Fruit fly (Drosophila melanogaster) whole organism, embryonic: ENCODE measurements around the gene CG12010.

ENCODE experiments used
- Atf6 ChIP-seq: fragments of 200-800 bp; sonication (Bioruptor generic); IDR thresholded peaks from 2 replicates; pipeline ENCODE4 v1.3.6; 2022; ENCODE audit warnings: missing biosample characterization, missing genetic modification characterization
- Blimp-1 ChIP-seq: fragments of 200-800 bp; sonication (Bioruptor generic); optimal IDR thresholded peaks from 3 replicates; lab custom pipeline; 2018; ENCODE audit warnings: missing biosample characterization, missing genetic modification characterization, mild to moderate bottlenecking, moderate library complexity, missing genetic modification reagents
- CG10543 ChIP-seq: fragments of 200-800 bp; sonication (Bioruptor generic); optimal IDR thresholded peaks from 3 replicates; lab custom pipeline; 2017; ENCODE audit warnings: missing biosample characterization, mild to moderate bottlenecking, missing genetic modification characterization, moderate library complexity
- CG10654 ChIP-seq: fragments of 200-800 bp; sonication (Bioruptor generic); optimal IDR thresholded peaks from 2 replicates; lab custom pipeline; 2016; ENCODE audit warnings: missing biosample characterization, missing genetic modification characterization
- CG11247 ChIP-seq: fragments of 200-800 bp; sonication (Bioruptor generic); IDR thresholded peaks from 2 replicates; pipeline ENCODE4 v1.3.6; 2022; ENCODE audit warnings: missing biosample characterization, missing genetic modification characterization
- CG12155 ChIP-seq: fragments of 200-800 bp; sonication (Bioruptor generic); optimal IDR thresholded peaks from 3 replicates; lab custom pipeline; 2016; ENCODE audit warnings: missing biosample characterization, missing genetic modification characterization
- CG12744 ChIP-seq: fragments of 200-800 bp; sonication (Bioruptor generic); optimal IDR thresholded peaks from 2 replicates; lab custom pipeline; 2016; ENCODE audit warnings: missing biosample characterization, missing genetic modification characterization
- CG14965 ChIP-seq: fragments of 200-800 bp; sonication (Bioruptor generic); optimal IDR thresholded peaks from 2 replicates; lab custom pipeline; 2016; ENCODE audit warnings: missing biosample characterization, missing genetic modification characterization, borderline replicate concordance
- CG16779 ChIP-seq: fragments of 200-800 bp; sonication (Bioruptor generic); IDR thresholded peaks from 2 replicates; pipeline ENCODE4 v1.3.6; 2022; ENCODE audit warnings: missing biosample characterization, missing genetic modification characterization
- CG18011 ChIP-seq: fragments of 200-800 bp; sonication (Bioruptor generic); optimal IDR thresholded peaks from 2 replicates; lab custom pipeline; 2017; ENCODE audit warnings: missing biosample characterization, missing genetic modification characterization, mild to moderate bottlenecking, moderate library complexity, missing genotype
- CG1832 ChIP-seq: fragments of 200-800 bp; sonication (Bioruptor generic); optimal IDR thresholded peaks from 2 replicates; lab custom pipeline; 2017; ENCODE audit warnings: missing biosample characterization, mild to moderate bottlenecking, missing genetic modification characterization, inconsistent platforms
- CG18619 ChIP-seq: fragments of 200-800 bp; sonication (Bioruptor generic); optimal IDR thresholded peaks from 3 replicates; lab custom pipeline; 2017; ENCODE audit warnings: missing biosample characterization, mild to moderate bottlenecking, missing genetic modification characterization
- CG3995 ChIP-seq: fragments of 200-800 bp; sonication (Bioruptor generic); optimal IDR thresholded peaks from 3 replicates; lab custom pipeline; 2016; ENCODE audit warnings: missing biosample characterization, missing genetic modification characterization
- CG4282 ChIP-seq: fragments of 200-800 bp; sonication (Bioruptor generic); optimal IDR thresholded peaks from 2 replicates; lab custom pipeline; 2016; ENCODE audit warnings: missing biosample characterization, missing genetic modification characterization
- CG4328 ChIP-seq: fragments of 200-800 bp; sonication (Bioruptor generic); optimal IDR thresholded peaks from 3 replicates; lab custom pipeline; 2017; ENCODE audit warnings: missing biosample characterization, missing genetic modification reagents, missing genetic modification characterization
- CG4854 ChIP-seq: fragments of 200-800 bp; sonication (Bioruptor generic); optimal IDR thresholded peaks from 2 replicates; lab custom pipeline; 2016; ENCODE audit warnings: missing biosample characterization, missing genetic modification characterization, inconsistent platforms
- CG6175 ChIP-seq: fragments of 200-800 bp; sonication (Bioruptor generic); IDR thresholded peaks from 3 replicates; pipeline ENCODE4 v1.3.6; 2022; ENCODE audit warnings: missing biosample characterization, missing genetic modification characterization
- D ChIP-seq, 2 experiments: fragments of 200-800 bp in 1 of 2; fragments of >200 bp in 1 of 2; sonication (Bioruptor generic) in 1 of 2; optimal IDR thresholded peaks; 2 replicates in 1 of 2; 3 replicates in 1 of 2; lab custom pipeline; 2017; ENCODE audit warnings: mild to moderate bottlenecking in 1 of 2, missing biosample characterization in 1 of 2, missing genetic modification characterization in 1 of 2, missing genetic modification reagents in 1 of 2
- Dip3 ChIP-seq: fragments of 200-800 bp; sonication (Bioruptor generic); optimal IDR thresholded peaks from 3 replicates; lab custom pipeline; 2016; ENCODE audit warnings: missing biosample characterization, missing genetic modification characterization
- E2f1 ChIP-seq: fragments of 200-800 bp; sonication (Bioruptor generic); IDR thresholded peaks from 2 replicates; pipeline ENCODE4 v1.3.6; 2022; ENCODE audit warnings: missing biosample characterization, missing genetic modification characterization
- HLH54F ChIP-seq: fragments of 200-800 bp; sonication (Bioruptor generic); optimal IDR thresholded peaks from 3 replicates; lab custom pipeline; 2016; ENCODE audit warnings: missing biosample characterization, missing genetic modification characterization
- Kr ChIP-seq: fragments of 200-800 bp; sonication (Bioruptor generic); optimal IDR thresholded peaks from 2 replicates; lab custom pipeline; 2017; ENCODE audit warnings: missing biosample characterization, mild to moderate bottlenecking, missing genetic modification characterization
- Mes4 ChIP-seq: fragments of 200-800 bp; sonication (Bioruptor generic); optimal IDR thresholded peaks from 2 replicates; lab custom pipeline; 2016; ENCODE audit warnings: missing biosample characterization, missing genetic modification characterization
- NC2β ChIP-seq: fragments of 200-800 bp; sonication (Bioruptor generic); optimal IDR thresholded peaks from 2 replicates; lab custom pipeline; 2016; ENCODE audit warnings: missing biosample characterization, missing genetic modification characterization
- Ptx1 ChIP-seq: fragments of 200-800 bp; sonication (Bioruptor generic); IDR thresholded peaks from 2 replicates; pipeline ENCODE4 v1.3.6; 2022; ENCODE audit warnings: missing biosample characterization, missing genetic modification characterization
- Scr ChIP-seq: fragments of 200-800 bp; sonication (Bioruptor generic); IDR thresholded peaks from 2 replicates; pipeline ENCODE4 v1.3.6; 2022; ENCODE audit warnings: missing biosample characterization, missing genetic modification characterization; ENCODE audit not compliant: partially characterized antibody
- Sin3A ChIP-seq: fragments of >200 bp; optimal IDR thresholded peaks from 2 replicates; lab custom pipeline; 2018
- amos ChIP-seq: fragments of 200-800 bp; sonication (Bioruptor generic); IDR thresholded peaks from 2 replicates; pipeline ENCODE4 v1.3.6; 2022; ENCODE audit warnings: missing biosample characterization, missing genetic modification characterization; ENCODE audit not compliant: partially characterized antibody
- bcd ChIP-seq: fragments of 200-800 bp; sonication (Bioruptor generic); optimal IDR thresholded peaks from 2 replicates; lab custom pipeline; 2017; ENCODE audit warnings: missing biosample characterization, mild to moderate bottlenecking, missing genetic modification characterization
- cg ChIP-seq: fragments of 200-800 bp; sonication (Bioruptor generic); optimal IDR thresholded peaks from 3 replicates; lab custom pipeline; 2019; ENCODE audit warnings: missing biosample characterization, mild to moderate bottlenecking, missing genetic modification characterization, moderate library complexity
- ci ChIP-seq: fragments of 200-800 bp; sonication (Bioruptor generic); IDR thresholded peaks from 3 replicates; pipeline ENCODE4 v1.3.6; 2022; ENCODE audit warnings: missing biosample characterization, missing genetic modification characterization
- crc ChIP-seq: fragments of 200-800 bp; sonication (Bioruptor generic); optimal IDR thresholded peaks from 2 replicates; lab custom pipeline; 2016; ENCODE audit warnings: missing biosample characterization, missing genetic modification characterization
- dan ChIP-seq: fragments of 200-800 bp; sonication (Bioruptor generic); IDR thresholded peaks from 2 replicates; pipeline ENCODE4 v1.3.6; 2022; ENCODE audit warnings: missing biosample characterization, missing genetic modification characterization
- fd102C ChIP-seq: fragments of 200-800 bp; sonication (Bioruptor generic); optimal IDR thresholded peaks from 2 replicates; lab custom pipeline; 2018; ENCODE audit warnings: missing biosample characterization, mild to moderate bottlenecking, missing genetic modification characterization, moderate library complexity
- fd64A ChIP-seq: fragments of 200-800 bp; sonication (Bioruptor generic); optimal IDR thresholded peaks from 3 replicates; lab custom pipeline; 2018; ENCODE audit warnings: missing biosample characterization, mild to moderate bottlenecking, missing genetic modification characterization
- fru ChIP-seq: fragments of >200 bp; optimal IDR thresholded peaks from 2 replicates; lab custom pipeline; 2017
- gsb-n ChIP-seq: fragments of 200-800 bp; sonication (Bioruptor generic); optimal IDR thresholded peaks from 3 replicates; lab custom pipeline; 2018; ENCODE audit warnings: missing biosample characterization, mild to moderate bottlenecking, missing genetic modification characterization
- inv ChIP-seq: fragments of 200-800 bp; sonication (Bioruptor generic); IDR thresholded peaks from 2 replicates; pipeline ENCODE4 v1.3.6; 2022; ENCODE audit warnings: missing biosample characterization, missing genetic modification characterization; ENCODE audit not compliant: partially characterized antibody
- klu ChIP-seq: fragments of 200-800 bp; sonication (Bioruptor generic); IDR thresholded peaks from 2 replicates; pipeline ENCODE4 v1.3.6; 2022; ENCODE audit warnings: missing biosample characterization, missing genetic modification characterization
- nmo ChIP-seq: fragments of 200-800 bp; sonication (Bioruptor generic); optimal IDR thresholded peaks from 2 replicates; lab custom pipeline; 2018; ENCODE audit warnings: missing biosample characterization, mild to moderate bottlenecking, missing genetic modification characterization, moderate library complexity
- odd ChIP-seq: fragments of 200-800 bp; sonication (Bioruptor generic); optimal IDR thresholded peaks from 2 replicates; lab custom pipeline; 2017; ENCODE audit warnings: missing biosample characterization, mild to moderate bottlenecking, missing genetic modification characterization
- pfk ChIP-seq: fragments of 200-800 bp; sonication (Bioruptor generic); optimal IDR thresholded peaks from 2 replicates; lab custom pipeline; 2018; ENCODE audit warnings: missing biosample characterization, mild to moderate bottlenecking, missing genetic modification characterization, moderate library complexity
- pho ChIP-seq: fragments of 200-800 bp; sonication (Bioruptor generic); optimal IDR thresholded peaks from 2 replicates; lab custom pipeline; 2016; ENCODE audit warnings: missing biosample characterization, missing genetic modification characterization
- scrt ChIP-seq: fragments of 200-800 bp; sonication (Bioruptor generic); optimal IDR thresholded peaks from 2 replicates; lab custom pipeline; 2018; ENCODE audit warnings: missing biosample characterization, mild to moderate bottlenecking, missing genetic modification characterization, moderate library complexity
- sens-2 ChIP-seq: fragments of 200-800 bp; sonication (Bioruptor generic); IDR thresholded peaks from 2 replicates; pipeline ENCODE4 v1.3.6; 2022; ENCODE audit warnings: missing biosample characterization, missing genetic modification characterization
- sqz ChIP-seq: fragments of 200-800 bp; sonication (Bioruptor generic); optimal IDR thresholded peaks from 3 replicates; lab custom pipeline; 2018; ENCODE audit warnings: missing biosample characterization, mild to moderate bottlenecking, missing genetic modification characterization
- tin ChIP-seq: fragments of 200-800 bp; sonication (Bioruptor generic); optimal IDR thresholded peaks from 3 replicates; lab custom pipeline; 2016; ENCODE audit warnings: missing biosample characterization, missing genetic modification characterization
- unpg ChIP-seq: fragments of 200-800 bp; sonication (Bioruptor generic); optimal IDR thresholded peaks from 3 replicates; lab custom pipeline; 2018; ENCODE audit warnings: missing biosample characterization, mild to moderate bottlenecking, missing genetic modification characterization, moderate library complexity
- vnd ChIP-seq: fragments of 200-800 bp; sonication (Bioruptor generic); IDR thresholded peaks from 3 replicates; pipeline ENCODE4 v1.3.6; 2022; ENCODE audit warnings: missing biosample characterization, missing genetic modification characterization; ENCODE audit not compliant: partially characterized antibody
- zfh1 ChIP-seq: fragments of 200-800 bp; sonication (Bioruptor generic); IDR thresholded peaks from 3 replicates; pipeline ENCODE4 v1.3.6; 2022; ENCODE audit warnings: missing biosample characterization, missing genetic modification characterization

CG12010 gene

DNA sequence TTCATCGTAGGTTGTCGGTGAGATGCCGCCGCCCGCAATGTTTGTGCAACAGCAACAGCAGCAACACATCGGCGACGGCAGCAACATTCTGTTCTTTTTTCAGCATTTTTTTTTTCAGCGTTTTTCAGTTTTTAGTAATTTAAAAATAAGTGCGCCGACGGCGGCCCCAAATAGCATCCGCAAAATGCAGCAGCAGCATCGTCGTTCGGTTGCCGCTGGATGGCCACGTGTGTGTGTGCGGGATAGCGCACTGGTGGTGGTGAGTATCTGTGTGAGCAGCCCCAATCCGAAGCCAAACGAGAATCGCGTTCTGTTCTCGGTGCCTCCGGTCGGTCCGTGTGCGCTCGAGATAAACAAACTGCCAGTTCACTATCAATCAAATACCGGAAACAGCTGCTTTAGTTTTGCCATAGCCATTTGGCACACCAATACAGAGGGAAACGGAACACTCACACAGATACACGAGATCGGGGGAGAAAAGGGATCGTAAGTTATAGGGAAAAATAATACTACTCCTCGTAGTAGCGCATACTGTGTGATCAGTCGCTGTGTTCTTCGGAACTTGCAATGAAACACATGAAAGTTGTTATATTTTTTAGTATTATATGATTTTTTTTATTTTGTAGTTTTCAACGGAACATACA is 26.6 kb downstream of the CG12010 start (continued):
- no peak for TF ChIP-seq crc
- no peak for TF ChIP-seq CG6175 (GFP tag; lab: Robert Waterston, UW)
- no peak for TF ChIP-seq CG18619 (GFP tag; lab: Kevin White, UChicago)
- no peak for TF ChIP-seq sens-2 (GFP tag; lab: Robert Waterston, UW)
- TF ChIP-seq Kr: no peak
- no peak for TF ChIP-seq CG12744 (GFP tag; lab: Kevin White, UChicago)
- TF ChIP-seq CG16779 (GFP tag; lab: Robert Waterston, UW): no peak
- TF ChIP-seq CG4854: no peak
- no peak for TF ChIP-seq CG3995 (GFP tag; lab: Kevin White, UChicago)
- TF ChIP-seq Ptx1 (GFP tag; lab: Robert Waterston, UW): no peak
- no peak for TF ChIP-seq odd (GFP tag; lab: Kevin White, UChicago)
- no peak for TF ChIP-seq CG14965 (GFP tag; lab: Kevin White, UChicago)
- TF ChIP-seq Blimp-1 (GFP tag; lab: Kevin White, UChicago): no peak
- TF ChIP-seq pfk: no peak
- no peak for TF ChIP-seq fru (lab: Kevin White, UChicago)
- TF ChIP-seq gsb-n (tag; lab: Kevin White, UChicago): no peak
- TF ChIP-seq CG1832: no peak
- TF ChIP-seq pho (GFP tag; lab: Kevin White, UChicago): no peak
- TF ChIP-seq klu (GFP tag; lab: Robert Waterston, UW): no peak
- no peak for TF ChIP-seq zfh1 (GFP tag; lab: Robert Waterston, UW)
- TF ChIP-seq CG18011 (GFP tag; lab: Kevin White, UChicago): no peak
- TF ChIP-seq tin (GFP tag; lab: Kevin White, UChicago): no peak
- no peak for TF ChIP-seq CG4328
- TF ChIP-seq Sin3A: no peak
- TF ChIP-seq E2f1 (GFP tag; lab: Robert Waterston, UW): no peak
- no peak for TF ChIP-seq fd64A
- TF ChIP-seq D (optimal IDR thresholded peaks at IDR 0.05; lab: Kevin White, UChicago): no peak
- no peak for TF ChIP-seq D (GFP tag; optimal IDR thresholded peaks at IDR 0.05; lab: Kevin White, UChicago)
- no peak for TF ChIP-seq unpg
- no peak for TF ChIP-seq fd102C (GFP tag; lab: Kevin White, UChicago)
- no peak for TF ChIP-seq HLH54F (GFP tag; lab: Kevin White, UChicago)
- TF ChIP-seq Atf6 (GFP tag; lab: Robert Waterston, UW): 0 out of 2 replicates have a peak, but pooled peaks have one; percentile 13
- peak; percentile 77 for TF ChIP-seq cg (GFP tag; lab: Kevin White, UChicago)
- no peak for TF ChIP-seq NC2β (GFP tag; lab: Kevin White, UChicago)
- TF ChIP-seq CG10654 (GFP tag; lab: Kevin White, UChicago): no peak
- TF ChIP-seq sqz (GFP tag; lab: Kevin White, UChicago): no peak
- peak; percentile 50 for TF ChIP-seq CG10543
- TF ChIP-seq Scr (GFP tag; lab: Robert Waterston, UW): no peak
- TF ChIP-seq CG12155 (GFP tag; lab: Kevin White, UChicago): no peak
- TF ChIP-seq ci (GFP tag; lab: Robert Waterston, UW): 0 out of 3 replicates have a peak, but pooled peaks have one; percentile 37
- TF ChIP-seq vnd (GFP tag; lab: Robert Waterston, UW): no peak
- TF ChIP-seq Dip3 (GFP tag; lab: Kevin White, UChicago): no peak
- no peak for TF ChIP-seq amos
- TF ChIP-seq dan (GFP tag; lab: Robert Waterston, UW): no peak
- TF ChIP-seq CG11247 (GFP tag; lab: Robert Waterston, UW): 0 out of 2 replicates have a peak, but pooled peaks have one; percentile 22
- no peak for TF ChIP-seq bcd (GFP tag; lab: Kevin White, UChicago)
- TF ChIP-seq inv (GFP tag; lab: Robert Waterston, UW): no peak
- no peak for TF ChIP-seq Mes4 (GFP tag; lab: Kevin White, UChicago)
- TF ChIP-seq nmo: no peak
- no peak for TF ChIP-seq scrt
- TF ChIP-seq CG4282 (GFP tag; lab: Kevin White, UChicago): no peak
